Fruit fly (Drosophila melanogaster) whole organism, prepupa: Measurements from ENCODE around the gene Kua.

ENCODE experiments used
- CG34406 ChIP-seq: fragments of 200-800 bp; sonication (Bioruptor generic); optimal IDR thresholded peaks from 3 replicates; lab custom pipeline; 2016; ENCODE audit warnings: missing biosample characterization, missing genetic modification characterization
- CG6792 ChIP-seq: fragments of 200-800 bp; sonication (Bioruptor generic); optimal IDR thresholded peaks from 3 replicates; lab custom pipeline; 2016; ENCODE audit warnings: missing biosample characterization, missing genetic modification characterization
- CG9139 ChIP-seq: fragments of 200-800 bp; sonication (Bioruptor generic); optimal IDR thresholded peaks from 3 replicates; lab custom pipeline; 2017; ENCODE audit warnings: missing biosample characterization, mild to moderate bottlenecking, missing genetic modification characterization
- Eip75B ChIP-seq: fragments of 200-800 bp; sonication (Bioruptor generic); optimal IDR thresholded peaks from 3 replicates; lab custom pipeline; 2016; ENCODE audit warnings: missing biosample characterization, missing genetic modification characterization
- Ets21C ChIP-seq: fragments of 200-800 bp; sonication (Bioruptor generic); optimal IDR thresholded peaks from 3 replicates; lab custom pipeline; 2016; ENCODE audit warnings: missing biosample characterization, missing genetic modification characterization
- Gug ChIP-seq: fragments of 200-800 bp; sonication (Bioruptor generic); IDR thresholded peaks from 2 replicates; pipeline ENCODE4 v1.3.6; 2022; ENCODE audit warnings: missing biosample characterization, missing genetic modification characterization
- OdsH ChIP-seq: fragments of 200-800 bp; sonication (Bioruptor generic); optimal IDR thresholded peaks from 3 replicates; lab custom pipeline; 2016; ENCODE audit warnings: missing biosample characterization, missing genetic modification characterization
- Sox15 ChIP-seq: fragments of 200-800 bp; sonication (Bioruptor generic); optimal IDR thresholded peaks from 3 replicates; lab custom pipeline; 2016; ENCODE audit warnings: missing biosample characterization, missing genetic modification characterization
- cyc ChIP-seq: fragments of 200-800 bp; sonication (Bioruptor generic); optimal IDR thresholded peaks from 3 replicates; lab custom pipeline; 2016; ENCODE audit warnings: missing biosample characterization, missing genetic modification characterization
- salr ChIP-seq, 2 experiments: fragments of 200-800 bp; sonication (Bioruptor generic); optimal IDR thresholded peaks; 3 replicates each; lab custom pipeline; 2016 to 2018; ENCODE audit warnings: missing biosample characterization in 2 of 2, missing genetic modification characterization in 2 of 2, mild to moderate bottlenecking in 1 of 2

dm6 chr2L:20120388-20121232 is 23.2 kb downstream of the Kua start:
- TF ChIP-seq CG9139 (GFP tag; lab: Kevin White, UChicago) (peak; percentile 50), Sox15 (no peak), cyc (peak; percentile 86), CG34406 (GFP tag; lab: Kevin White, UChicago) (peak; percentile 53), Ets21C (GFP tag; lab: Kevin White, UChicago) (no peak), CG6792 (GFP tag; lab: Kevin White, UChicago) (peak; percentile 51), Eip75B (GFP tag; lab: Kevin White, UChicago) (peak; percentile 30), OdsH (GFP tag; lab: Kevin White, UChicago) (peak; percentile 32), salr (GFP tag; optimal IDR thresholded peaks at IDR 0.05; lab: Kevin White, UChicago) (peak; percentile 56 to 70), Gug (GFP tag; lab: Robert Waterston, UW) (peak; percentile 54)
